Worm (Caenorhabditis elegans): ENCODE data around the gene C17F4.7.
A peak's percentile ranks its signal among the peaks of the same experiment; 100 is the strongest.

Gene C17F4.7

DNA sequence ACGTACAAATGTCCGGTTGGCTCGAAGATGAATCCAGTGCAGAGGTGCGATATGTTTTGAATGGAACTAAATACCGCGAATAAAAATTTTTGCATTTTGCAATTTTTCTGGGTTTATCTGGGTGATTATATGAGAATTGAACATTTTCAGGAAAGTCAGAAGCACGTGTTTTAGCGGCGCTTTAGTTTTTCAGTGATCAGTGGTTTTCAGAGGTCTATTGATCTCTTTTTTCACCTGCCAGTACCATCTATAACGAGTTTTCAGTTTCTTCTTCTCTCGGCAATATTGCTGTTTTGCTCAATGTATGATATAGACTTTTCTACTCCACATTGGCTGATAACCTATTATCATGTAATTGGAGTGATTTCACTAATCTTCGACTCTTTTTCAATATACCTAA, 41.3 kb upstream of the C17F4.7 start, which contains the start of gene sri-63:
TSS of gene sri-63 (plus strand) at position 301 of the 400 bp plus-strand sequence.
- TF ChIP-seq unc-62 (GFP tag; optimal IDR thresholded peaks at IDR 0.05 in 1 of 2) (peak in 1 of 2 experiments; percentile 46), unc-62 (tag; optimal IDR thresholded peaks at IDR 0.05) (no peak), zip-11 (GFP tag; IDR thresholded peaks at IDR 0.05) (no peak), lin-39 (tag; optimal IDR thresholded peaks at IDR 0.05) (no peak)

DNA sequence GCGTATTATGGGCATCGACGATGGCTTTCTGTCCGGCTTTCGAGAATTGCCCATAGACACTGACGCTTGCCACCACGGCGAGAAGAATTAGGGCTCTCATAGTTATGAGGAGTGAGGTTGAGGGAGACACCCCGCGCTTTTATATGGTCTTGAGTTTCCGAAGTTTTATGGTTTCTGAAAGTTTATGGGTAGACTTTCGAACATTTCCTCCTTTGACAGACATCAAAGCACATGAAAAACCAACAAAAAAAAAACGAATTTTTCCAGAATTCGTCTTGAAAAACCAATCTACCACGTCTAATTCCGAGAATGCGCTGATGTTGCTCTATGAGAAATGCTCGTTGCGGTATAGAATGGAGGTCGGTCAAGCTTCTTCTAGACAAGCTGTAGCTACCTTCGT, 38.7 kb upstream of the C17F4.7 start, which contains the start of gene scl-15:
TSS of gene scl-15 (minus strand) at position 101 of the 400 bp plus-strand sequence.
- no peak for TF ChIP-seq aha-1 (tag)
- no peak for TF ChIP-seq zfp-2 (tag; optimal IDR thresholded peaks at IDR 0.05)
- no peak for TF ChIP-seq daf-8 (GFP tag; IDR thresholded peaks at IDR 0.05)
- no peak for TF ChIP-seq ceh-82 (tag; optimal IDR thresholded peaks at IDR 0.05)
- TF ChIP-seq nhr-6 (tag; optimal IDR thresholded peaks at IDR 0.05) = no peak
- no peak for TF ChIP-seq nhr-28 (tag; optimal IDR thresholded peaks at IDR 0.05)
- TF ChIP-seq lin-38 (GFP tag; IDR thresholded peaks at IDR 0.05) = no peak
- no peak for TF ChIP-seq pqm-1 (tag; optimal IDR thresholded peaks at IDR 0.05)

DNA sequence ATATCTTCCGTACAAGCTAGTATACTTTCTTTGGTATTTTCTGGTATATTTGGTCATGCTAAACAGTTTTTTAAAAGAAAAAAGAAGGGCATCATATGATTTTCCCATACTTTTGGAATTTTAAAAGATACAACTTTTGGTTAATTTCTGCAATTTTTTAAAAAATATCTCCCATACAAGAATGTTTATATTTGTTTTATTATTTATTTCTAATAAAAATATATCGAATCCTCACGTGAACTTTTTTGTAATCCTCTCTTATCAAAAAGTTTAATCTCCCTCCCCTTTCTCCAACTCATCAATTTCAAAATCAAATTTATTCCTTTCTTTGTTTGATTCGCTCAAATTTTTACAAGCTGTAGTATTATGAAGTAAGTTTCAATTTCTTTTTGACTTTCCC, 36.5 kb upstream of the C17F4.7 start, which contains the start of gene nep-13:
TSS of gene nep-13 (plus strand) at position 301 of the 400 bp plus-strand sequence.
- TF ChIP-seq Y5F2A.4 (GFP tag; optimal IDR thresholded peaks at IDR 0.05) = no peak
- no peak for TF ChIP-seq madf-5 (GFP tag; IDR thresholded peaks at IDR 0.05)
- no peak for TF ChIP-seq lin-29 (GFP tag; IDR thresholded peaks at IDR 0.05)
- TF ChIP-seq pqm-1 (tag; optimal IDR thresholded peaks at IDR 0.05) = no peak
- no peak for TF ChIP-seq duxl-1 (tag; optimal IDR thresholded peaks at IDR 0.05; ENCODE audit: poor library complexity)
- no peak for TF ChIP-seq jun-1 (tag; optimal IDR thresholded peaks at IDR 0.05)
- no peak for TF ChIP-seq lin-39 (tag; optimal IDR thresholded peaks at IDR 0.05)
- no peak for TF ChIP-seq nhr-28 (tag; optimal IDR thresholded peaks at IDR 0.05)
- no peak for TF ChIP-seq snpc-4 (tag; optimal IDR thresholded peaks at IDR 0.05)
- no peak for TF ChIP-seq nhr-237 (tag; optimal IDR thresholded peaks at IDR 0.05)
- no peak for TF ChIP-seq T26A8.4 (GFP tag; IDR thresholded peaks at IDR 0.05)
- no peak for TF ChIP-seq mes-2 (tag; optimal IDR thresholded peaks at IDR 0.05; ENCODE audit: poor library complexity, severe bottlenecking)
- TF ChIP-seq hif-1 (tag; optimal IDR thresholded peaks at IDR 0.05) = no peak

DNA sequence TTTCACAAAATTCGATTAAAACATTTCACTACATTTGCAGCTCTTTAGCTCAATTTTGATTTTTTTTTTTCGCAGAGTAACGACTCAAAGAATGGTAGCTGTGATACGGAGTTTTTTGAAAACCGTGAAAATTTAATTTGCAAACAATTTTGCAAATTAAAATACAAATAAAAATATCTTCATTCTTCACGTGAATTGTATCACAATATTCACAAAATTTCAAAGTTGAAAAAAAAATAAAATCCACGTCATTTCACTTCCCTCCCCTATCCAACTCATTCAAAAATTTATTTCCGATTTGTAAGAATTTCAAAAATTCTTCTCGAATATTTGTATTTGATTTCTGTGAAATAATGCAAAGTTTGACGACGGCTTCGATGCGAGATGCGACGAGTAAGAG, 32.8 kb upstream of the C17F4.7 start, which contains the start of gene wht-4:
TSS of gene wht-4 (plus strand) at position 301 of the 400 bp plus-strand sequence.
- peak in 1 of 2 experiments; percentile 62 for TF ChIP-seq unc-62 (GFP tag; optimal IDR thresholded peaks at IDR 0.05 in 1 of 2)
- no peak for TF ChIP-seq unc-62 (tag; optimal IDR thresholded peaks at IDR 0.05)
- no peak for TF ChIP-seq Y5F2A.4 (GFP tag; optimal IDR thresholded peaks at IDR 0.05)

DNA sequence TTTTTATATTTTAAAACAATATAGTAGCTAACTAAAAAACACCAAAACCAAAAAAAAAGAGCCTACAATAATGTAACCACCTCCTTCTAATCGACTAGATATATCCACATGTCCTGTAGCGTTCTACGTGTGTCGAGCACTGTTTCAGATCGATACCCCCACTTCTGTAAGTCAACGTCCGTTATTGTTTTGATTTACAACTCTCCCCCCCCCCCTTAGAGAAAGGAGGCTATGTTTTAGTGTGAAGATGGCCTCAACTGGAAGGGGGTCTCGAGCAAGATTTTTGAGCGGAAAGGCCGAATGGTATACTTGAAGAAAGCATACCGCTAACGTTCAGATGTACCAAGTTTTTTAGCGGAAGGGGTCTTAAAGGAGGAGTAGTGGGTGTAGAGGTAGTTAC, 31.9 kb upstream of the C17F4.7 start, which contains the start of gene F02E11.4:
TSS of gene F02E11.4 (minus strand) at position 101 of the 400 bp plus-strand sequence.
- no peak for TF ChIP-seq zfp-3 (GFP tag; conservative IDR thresholded peaks at IDR 0.05)
- TF ChIP-seq arid-1 (GFP tag; conservative IDR thresholded peaks at IDR 0.05) = 0 out of 2 replicates have a peak, but pooled peaks have one; percentile 34
- no peak for TF ChIP-seq nhr-42 (GFP tag; IDR thresholded peaks at IDR 0.05)
- no peak for TF ChIP-seq ZK337.2 (GFP tag; IDR thresholded peaks at IDR 0.05)
- TF ChIP-seq aly-2 (tag; optimal IDR thresholded peaks at IDR 0.05) = no peak
- no peak for TF ChIP-seq nhr-102 (tag; optimal IDR thresholded peaks at IDR 0.05)
- no peak for TF ChIP-seq ztf-11 (tag; optimal IDR thresholded peaks at IDR 0.05)
- TF ChIP-seq nhr-11 (tag; optimal IDR thresholded peaks at IDR 0.05) = no peak
- no peak for TF ChIP-seq zag-1 (tag; optimal IDR thresholded peaks at IDR 0.05)
- no peak for TF ChIP-seq F49E8.2 (tag; optimal IDR thresholded peaks at IDR 0.05; ENCODE audit: borderline replicate concordance)
- TF ChIP-seq lin-29 (GFP tag; IDR thresholded peaks at IDR 0.05) = no peak
- TF ChIP-seq nhr-28 (tag; optimal IDR thresholded peaks at IDR 0.05) = no peak
- no peak for TF ChIP-seq R02D3.7 (tag; optimal IDR thresholded peaks at IDR 0.05)
- no peak for TF ChIP-seq lin-13 (GFP tag; optimal IDR thresholded peaks at IDR 0.05)
- TF ChIP-seq unc-62 (GFP tag; optimal IDR thresholded peaks at IDR 0.05 in 1 of 2) = peak in 1 of 2 experiments; percentile 6
- no peak for TF ChIP-seq unc-62 (tag; optimal IDR thresholded peaks at IDR 0.05)
- no peak for TF ChIP-seq unc-39 (tag; optimal IDR thresholded peaks at IDR 0.05)
- TF ChIP-seq nhr-48 (tag; optimal IDR thresholded peaks at IDR 0.05) = no peak
- TF ChIP-seq dmd-9 (GFP tag; IDR thresholded peaks at IDR 0.05) = no peak
- no peak for TF ChIP-seq ceh-82 (tag; optimal IDR thresholded peaks at IDR 0.05)
- no peak for TF ChIP-seq cey-2 (tag; optimal IDR thresholded peaks at IDR 0.05; ENCODE audit: borderline replicate concordance, insufficient read depth)
- TF ChIP-seq aha-1 (tag) = peak; percentile 59

Data from whole organism, L4 larva.